Worm (Caenorhabditis elegans): Measurements from ENCODE around the gene ZK381.8.

ZK381.8 gene

DNA sequence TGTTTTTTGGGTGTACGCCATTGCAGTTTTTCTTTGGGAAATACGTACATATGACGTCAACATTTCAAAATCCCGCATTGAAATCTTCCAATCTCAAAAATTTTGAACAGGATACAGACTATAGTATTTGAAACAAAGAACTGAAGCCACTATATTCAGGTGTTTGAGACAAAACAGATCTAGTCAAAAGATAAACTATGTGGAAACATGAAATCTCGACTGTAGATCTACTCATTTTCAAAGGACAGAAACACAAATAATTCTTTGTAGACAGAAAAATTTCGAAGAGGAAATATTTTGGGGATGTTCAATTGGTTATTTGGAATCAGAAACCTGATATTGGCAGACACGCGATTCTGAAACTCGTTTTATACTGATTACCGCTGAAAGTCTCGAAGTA, 44.7 kb downstream of the ZK381.8 start:
- TF ChIP-seq unc-62 (GFP tag; optimal IDR thresholded peaks at IDR 0.05): no peak

DNA sequence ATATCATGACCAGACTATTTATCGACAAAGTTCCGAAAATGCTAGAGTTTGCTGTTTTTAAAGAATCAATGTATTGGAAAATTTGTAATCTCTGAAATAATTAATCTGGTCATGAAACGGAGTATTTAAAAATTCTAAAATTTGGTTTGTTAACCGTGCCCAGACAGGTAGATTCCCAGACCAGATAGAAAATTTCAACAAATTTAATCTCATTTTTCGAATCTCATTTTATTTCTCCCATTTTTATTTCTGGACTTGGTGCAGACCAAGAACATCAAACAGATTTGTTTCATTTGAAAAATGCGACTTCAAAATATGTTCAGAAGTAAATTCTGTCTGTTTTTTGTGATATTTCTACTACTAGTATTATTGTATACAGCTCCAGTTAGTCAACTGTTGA, 47.1 kb downstream of the ZK381.8 start, which contains the start of gene T22D1.1:
Gene T22D1.1 (plus strand): TSS at position 301 of the 400 bp plus-strand sequence.
- TF ChIP-seq unc-62 (GFP tag; optimal IDR thresholded peaks at IDR 0.05): no peak

DNA sequence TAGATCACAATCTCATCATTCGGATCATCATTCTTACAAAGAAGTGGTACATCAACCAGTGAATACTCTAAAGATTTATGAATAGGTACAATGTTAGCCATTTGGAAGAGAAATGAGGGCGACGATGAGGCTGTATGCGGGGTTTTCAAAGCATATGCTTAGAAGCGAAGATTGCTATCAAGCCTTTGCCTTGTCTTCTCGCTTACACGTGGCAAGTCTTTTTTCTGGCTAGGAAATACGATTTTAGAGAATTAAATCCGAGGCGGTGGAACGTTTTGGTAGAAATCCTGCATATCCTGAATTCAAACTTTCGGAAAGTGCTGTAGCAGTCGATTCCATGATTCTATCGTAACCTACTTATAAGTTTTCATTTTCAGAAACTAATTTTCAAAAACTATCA, 50.1 kb downstream of the ZK381.8 start, which contains the start of gene T22D1.18:
Gene T22D1.18 (minus strand): TSS at position 101 of the 400 bp plus-strand sequence.
- no peak for TF ChIP-seq unc-62 (GFP tag; optimal IDR thresholded peaks at IDR 0.05)

DNA sequence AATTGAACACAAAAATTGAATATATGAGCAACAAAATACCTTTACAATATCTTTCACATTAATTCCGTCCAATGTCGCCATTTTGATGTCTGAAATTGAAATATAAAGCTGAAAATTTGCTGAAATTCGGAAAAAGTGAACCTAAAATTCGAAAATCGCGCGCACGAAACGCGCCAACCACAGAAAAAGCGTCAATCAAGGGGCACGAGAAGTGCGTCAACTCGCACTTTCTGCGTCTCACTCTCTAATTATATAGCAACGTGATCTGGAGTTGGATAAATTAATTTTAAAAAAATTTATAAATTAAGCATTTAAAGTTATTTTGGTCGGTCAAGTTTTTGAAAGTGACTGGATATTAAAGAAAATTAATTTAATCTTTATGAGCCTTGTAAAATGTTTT, 50.9 kb downstream of the ZK381.8 start, which contains the start of gene ruvb-2:
Gene ruvb-2 (minus strand): TSS at position 89 of the 400 bp plus-strand sequence.
- TF ChIP-seq unc-62 (GFP tag; optimal IDR thresholded peaks at IDR 0.05): no peak
